Worm (Caenorhabditis elegans): ENCODE results near the gene slc-25A32.

ce11 chrII:8253160-8253793 is 22.8 kb upstream of the slc-25A32 start, which contains the start of gene F35C11.5:
- no peak for TF ChIP-seq nfya-2 (GFP tag; IDR thresholded peaks at IDR 0.05)
- TF ChIP-seq nhr-80 (tag; optimal IDR thresholded peaks at IDR 0.05): no peak

Data from whole organism, young adult.